Comparison of ENCODE assay signal across 1 fruit fly cellular context in the genomic region with DNA sequence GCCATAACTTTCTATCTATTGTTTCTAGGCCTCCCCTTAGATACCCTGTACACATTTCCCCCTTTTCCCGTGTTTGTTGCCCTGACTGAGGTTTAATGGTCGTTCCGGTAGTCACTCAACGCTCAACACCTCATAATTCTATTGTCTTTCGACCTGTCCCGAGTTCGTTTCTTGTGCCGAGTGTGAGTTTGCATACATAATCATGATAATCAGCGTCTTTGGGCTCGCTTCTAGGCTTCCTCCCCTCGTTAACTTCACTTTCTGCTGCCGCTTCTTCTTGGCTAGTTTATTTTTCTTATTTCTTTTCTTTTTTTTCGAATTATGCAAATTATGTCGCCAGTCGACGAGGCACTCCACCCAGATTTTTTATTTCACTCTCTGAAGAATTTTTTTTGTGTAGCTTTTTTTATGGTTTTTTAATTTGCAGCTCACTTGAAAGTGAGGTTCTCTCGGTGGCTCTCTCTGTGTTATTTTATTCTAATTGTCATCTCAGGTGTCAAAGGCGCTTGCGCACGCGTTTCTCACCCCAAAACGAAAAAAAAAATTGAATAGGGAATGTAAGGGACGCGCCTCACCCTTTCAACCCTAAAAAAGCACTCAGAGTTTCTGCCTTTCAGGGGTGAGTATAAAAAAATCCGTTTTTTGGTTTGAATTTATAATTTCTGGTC.
TF ChIP-seq lines count a peak whose summit lies in the region.

No protein-coding gene starts in this region.

TF ChIP-seq in whole organism, embryonic, 481 proteins besides CTCF, POLR2A, EP300 and RAD21 (continued from another document):
- TF ChIP-seq Bdp1 (GFP tag; optimal IDR thresholded peaks at IDR 0.05; lab: Kevin White, UChicago), result no peak
